Worm (Caenorhabditis elegans): ENCODE results near the gene C39F7.1.

DNA sequence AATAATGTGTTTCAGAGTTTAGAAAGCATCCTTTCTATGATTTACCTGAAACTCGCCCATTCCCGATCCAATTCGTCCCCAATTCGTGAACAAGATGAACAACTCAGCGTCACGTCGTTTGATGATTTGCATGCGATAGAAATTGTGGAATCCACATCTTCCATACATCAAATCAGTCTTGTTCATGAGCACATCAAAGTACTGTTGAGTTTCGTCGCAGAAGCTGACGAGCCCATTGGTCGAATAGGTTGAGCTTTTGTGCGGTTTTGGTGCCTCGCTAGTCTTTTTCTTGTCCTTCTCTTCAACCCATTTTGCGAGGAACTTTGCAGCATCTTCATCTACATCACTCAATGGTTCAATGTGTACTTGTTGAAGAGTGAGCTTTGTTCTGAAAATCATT, 17.8 kb downstream of the C39F7.1 start:
- TF ChIP-seq W03F9.2 (tag; optimal IDR thresholded peaks at IDR 0.05) (no peak), him-1 (tag; optimal IDR thresholded peaks at IDR 0.05) (no peak)
